Fruit fly (Drosophila melanogaster): Measurements from ENCODE around the gene Atg1.

dm6 chr3L:12814806-12815205, 9.9 kb upstream of the Atg1 start:
- TF ChIP-seq psq (optimal IDR thresholded peaks at IDR 0.05): no peak
- TF ChIP-seq ttk (optimal IDR thresholded peaks at IDR 0.05): no peak

Measured in Kc167 (cell line).